Fruit fly (Drosophila melanogaster) whole organism, pupa: Measurements from ENCODE around the gene kon.
A peak's percentile ranks its signal among the peaks of the same experiment; 100 is the strongest.

ENCODE experiments used
- CG10348 ChIP-seq: fragments of 200-800 bp; sonication (Bioruptor generic); IDR thresholded peaks from 2 replicates; pipeline ENCODE4 v1.3.6; 2022; ENCODE audit warnings: missing biosample characterization, missing genetic modification characterization
- CG12605 ChIP-seq: fragments of 200-800 bp; sonication (Bioruptor generic); IDR thresholded peaks from 2 replicates; pipeline ENCODE4 v1.3.6; 2022; ENCODE audit warnings: missing biosample characterization, missing genetic modification characterization
- CG13204 ChIP-seq: fragments of 200-800 bp; sonication (Bioruptor generic); optimal IDR thresholded peaks from 2 replicates; lab custom pipeline; 2018; ENCODE audit warnings: missing biosample characterization, mild to moderate bottlenecking, missing genetic modification characterization, moderate library complexity
- CG14655 ChIP-seq: fragments of 200-800 bp; sonication (Bioruptor generic); optimal IDR thresholded peaks from 3 replicates; lab custom pipeline; 2017; ENCODE audit warnings: mild to moderate bottlenecking, missing biosample characterization, missing genetic modification reagents, missing genetic modification characterization
- CG15710 ChIP-seq: fragments of 200-800 bp; sonication (Bioruptor generic); optimal IDR thresholded peaks from 2 replicates; lab custom pipeline; 2018; ENCODE audit warnings: missing biosample characterization, mild to moderate bottlenecking, missing genetic modification characterization, moderate library complexity
- CG17806 ChIP-seq: fragments of 200-800 bp; sonication (Bioruptor generic); optimal IDR thresholded peaks from 2 replicates; lab custom pipeline; 2018; ENCODE audit warnings: missing biosample characterization, mild to moderate bottlenecking, missing genetic modification characterization, moderate library complexity
- CG32121 ChIP-seq: fragments of 200-800 bp; sonication (Bioruptor generic); IDR thresholded peaks from 2 replicates; pipeline ENCODE4 v1.3.6; 2022; ENCODE audit warnings: missing biosample characterization, missing genetic modification characterization
- CG34367 ChIP-seq: fragments of 200-800 bp; sonication (Bioruptor generic); optimal IDR thresholded peaks from 2 replicates; lab custom pipeline; 2018; ENCODE audit warnings: missing biosample characterization, mild to moderate bottlenecking, missing genetic modification characterization
- CG4496 ChIP-seq: fragments of 200-800 bp; sonication (Bioruptor generic); IDR thresholded peaks from 3 replicates; pipeline ENCODE4 v1.3.6; 2022; ENCODE audit warnings: missing biosample characterization, missing genetic modification characterization
- CG8159 ChIP-seq: fragments of 200-800 bp; sonication (Bioruptor generic); optimal IDR thresholded peaks from 3 replicates; lab custom pipeline; 2018; ENCODE audit warnings: missing biosample characterization, mild to moderate bottlenecking, missing genetic modification characterization, moderate library complexity
- CG8301 ChIP-seq: fragments of 200-800 bp; sonication (Bioruptor generic); optimal IDR thresholded peaks from 2 replicates; lab custom pipeline; 2018; ENCODE audit warnings: missing biosample characterization, mild to moderate bottlenecking, missing genetic modification characterization
- CG9948 ChIP-seq: fragments of 200-800 bp; sonication (Bioruptor generic); optimal IDR thresholded peaks from 2 replicates; lab custom pipeline; 2018; ENCODE audit warnings: missing biosample characterization, mild to moderate bottlenecking, missing genetic modification characterization, moderate library complexity
- D1 ChIP-seq: fragments of 200-800 bp; sonication (Bioruptor generic); optimal IDR thresholded peaks from 2 replicates; lab custom pipeline; 2018; ENCODE audit warnings: missing biosample characterization, mild to moderate bottlenecking, missing genetic modification characterization, moderate library complexity
- EcR ChIP-seq: fragments of 200-800 bp; sonication (Bioruptor generic); optimal IDR thresholded peaks from 3 replicates; lab custom pipeline; 2019; ENCODE audit warnings: missing biosample characterization, missing genetic modification characterization, mild to moderate bottlenecking, moderate library complexity, missing genetic modification reagents
- Ets98B ChIP-seq: fragments of 200-800 bp; sonication (Bioruptor generic); IDR thresholded peaks from 2 replicates; pipeline ENCODE4 v1.3.6; 2022; ENCODE audit warnings: missing biosample characterization, missing genetic modification characterization
- Pif1A ChIP-seq: fragments of 200-800 bp; sonication (Bioruptor generic); optimal IDR thresholded peaks from 3 replicates; lab custom pipeline; 2016; ENCODE audit warnings: missing biosample characterization, missing genetic modification characterization
- Pif1B ChIP-seq: fragments of 200-800 bp; sonication (Bioruptor generic); optimal IDR thresholded peaks from 3 replicates; lab custom pipeline; 2016; ENCODE audit warnings: missing biosample characterization, missing genetic modification characterization
- Snoo ChIP-seq: fragments of 200-800 bp; sonication (Bioruptor generic); optimal IDR thresholded peaks from 3 replicates; lab custom pipeline; 2017; ENCODE audit warnings: missing biosample characterization, mild to moderate bottlenecking, missing genetic modification characterization, inconsistent platforms
- fd96Ca ChIP-seq: fragments of 200-800 bp; sonication (Bioruptor generic); IDR thresholded peaks from 3 replicates; pipeline ENCODE4 v1.3.6; 2022; ENCODE audit warnings: missing biosample characterization, missing genetic modification characterization
- gl ChIP-seq: fragments of 200-800 bp; sonication (Bioruptor generic); optimal IDR thresholded peaks from 2 replicates; lab custom pipeline; 2018; ENCODE audit warnings: missing biosample characterization, mild to moderate bottlenecking, missing genetic modification characterization
- rn ChIP-seq: fragments of 200-800 bp; sonication (Bioruptor generic); IDR thresholded peaks from 2 replicates; pipeline ENCODE4 v1.3.6; 2022; ENCODE audit warnings: missing biosample characterization, missing genetic modification characterization

The kon gene

DNA sequence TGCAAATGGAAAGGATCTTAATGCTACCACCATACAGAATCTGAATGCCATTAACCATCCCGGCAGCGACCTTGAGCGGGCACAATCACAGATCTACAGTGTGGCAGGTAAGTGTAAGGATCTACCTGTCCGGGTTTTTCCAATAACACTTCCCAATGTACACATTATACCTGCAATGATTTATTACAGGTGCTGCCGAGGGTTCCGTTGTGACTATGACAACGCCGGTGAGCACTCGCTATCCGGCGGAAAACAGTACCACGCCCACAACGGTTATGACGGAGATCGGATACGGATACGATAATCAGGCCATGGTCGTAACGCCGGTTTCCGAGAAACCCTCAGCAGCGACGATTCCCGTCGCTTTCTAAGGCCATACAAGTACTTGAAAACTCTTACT is 16.9 kb downstream of the kon start:
- TF ChIP-seq EcR (GFP tag; lab: Kevin White, UChicago) (no peak), CG32121 (no peak), rn (GFP tag; lab: Robert Waterston, UW) (no peak), Snoo (tag; lab: Kevin White, UChicago) (no peak), CG8159 (tag; lab: Kevin White, UChicago) (no peak), CG15710 (tag; lab: Kevin White, UChicago) (no peak), CG17806 (tag; lab: Kevin White, UChicago) (no peak), Pif1B (no peak), CG10348 (no peak), CG14655 (GFP tag; lab: Kevin White, UChicago) (no peak), CG9948 (tag; lab: Kevin White, UChicago) (no peak), D1 (tag; lab: Kevin White, UChicago) (no peak), CG8301 (tag; lab: Kevin White, UChicago) (no peak), CG12605 (no peak)

DNA sequence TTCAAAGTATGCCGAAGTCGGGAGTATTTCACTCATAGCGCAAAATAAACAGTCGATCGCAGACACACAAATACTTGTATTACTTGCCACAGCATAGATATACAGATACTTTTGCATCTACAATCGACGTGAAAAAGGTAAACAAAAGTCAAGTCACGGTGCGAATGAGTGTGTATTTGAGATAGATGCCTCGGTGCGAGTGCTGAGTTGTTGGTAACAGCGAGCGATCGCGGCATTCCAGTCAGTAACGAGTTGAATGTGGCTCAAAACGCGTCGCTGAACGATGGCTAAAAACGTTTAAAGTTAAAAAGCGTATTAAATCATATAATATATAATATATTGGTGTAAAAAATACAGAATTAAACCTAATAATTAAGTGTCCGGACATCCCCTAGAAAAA is 18.6 kb downstream of the kon start, which contains the start of gene grnd:
Gene grnd, plus strand, starts transcription at position 207 of the 400 bp plus-strand sequence.
- TF ChIP-seq Pif1B (peak; percentile 24), D1 (tag; lab: Kevin White, UChicago) (no peak), Ets98B (GFP tag; lab: Robert Waterston, UW) (peak; percentile 5; the same call in 1 of the 2 replicates), EcR (GFP tag; lab: Kevin White, UChicago) (peak; percentile 24)

DNA sequence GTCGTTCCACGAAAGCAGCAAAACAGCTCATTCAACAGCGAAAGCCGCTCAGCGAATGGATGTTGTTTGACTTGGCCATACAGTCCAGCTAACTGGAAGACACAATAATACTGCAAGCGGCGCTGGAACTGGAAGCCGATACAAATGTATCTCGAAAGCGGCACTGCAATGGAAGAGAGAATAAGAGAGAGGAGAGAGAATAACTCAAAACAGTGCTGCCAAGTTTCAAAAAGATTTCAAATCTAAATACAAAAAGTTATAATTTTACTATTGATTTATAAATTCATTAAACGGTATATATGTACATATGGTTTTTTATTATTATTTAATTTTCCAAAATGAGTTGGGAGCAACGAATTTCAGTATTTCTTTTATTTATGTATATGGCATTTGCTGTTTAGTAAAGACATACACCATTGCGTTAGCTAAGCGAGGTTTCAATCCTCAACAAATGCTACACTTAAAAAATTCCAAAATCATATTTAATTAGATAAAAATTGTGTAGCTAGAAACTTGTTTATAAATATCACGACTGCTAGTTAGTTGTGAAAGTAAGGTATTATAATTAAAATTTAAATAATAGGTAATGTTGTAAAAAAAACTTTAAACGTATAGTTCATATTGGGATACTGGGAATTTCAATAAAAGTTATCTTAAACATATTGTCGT is 19.3 kb downstream of the kon start, which contains the start of gene CG10283:
Gene CG10283, minus strand, starts transcription at position 132 of the 669 bp plus-strand sequence.
- TF ChIP-seq EcR (GFP tag; lab: Kevin White, UChicago) (peak; percentile 16), CG9948 (tag; lab: Kevin White, UChicago) (peak; percentile 6), CG13204 (GFP tag; lab: Kevin White, UChicago) (peak; percentile 39), gl (tag; lab: Kevin White, UChicago) (no peak), CG17806 (tag; lab: Kevin White, UChicago) (peak; percentile 34), CG12605 (0 out of 2 replicates have a peak, but pooled peaks have one; percentile 17), CG14655 (GFP tag; lab: Kevin White, UChicago) (no peak), rn (GFP tag; lab: Robert Waterston, UW) (no peak), CG4496 (GFP tag; lab: Robert Waterston, UW) (no peak), Ets98B (GFP tag; lab: Robert Waterston, UW) (peak; percentile 28; the same call in 1 of the 2 replicates), D1 (tag; lab: Kevin White, UChicago) (no peak), CG32121 (no peak), CG10348 (no peak), CG8301 (tag; lab: Kevin White, UChicago) (peak; percentile 18), fd96Ca (GFP tag; lab: Robert Waterston, UW) (no peak), CG34367 (tag; lab: Kevin White, UChicago) (peak; percentile 5), Pif1A (GFP tag; lab: Kevin White, UChicago) (no peak), Snoo (tag; lab: Kevin White, UChicago) (no peak), CG15710 (tag; lab: Kevin White, UChicago) (peak; percentile 29), Pif1B (peak; percentile 41), CG8159 (tag; lab: Kevin White, UChicago) (peak; percentile 49)

DNA sequence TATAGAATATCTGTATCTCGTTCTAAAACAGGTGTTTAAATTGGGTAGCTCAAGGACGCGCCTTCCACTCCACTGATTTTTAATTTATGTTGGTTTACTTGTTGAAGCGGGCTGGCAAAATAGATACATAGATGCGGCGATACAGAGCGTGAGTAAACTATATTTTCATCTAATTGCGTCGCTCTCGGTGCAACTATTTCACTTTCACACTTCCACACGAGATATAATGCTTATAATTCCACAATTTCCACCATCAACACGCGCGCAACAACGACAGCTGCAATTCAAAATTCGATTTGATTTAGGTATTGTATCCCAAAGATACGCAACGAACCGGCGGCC is 19.8 kb downstream of the kon start:
- TF ChIP-seq EcR (GFP tag; lab: Kevin White, UChicago) (no peak), CG8301 (tag; lab: Kevin White, UChicago) (no peak), Ets98B (GFP tag; lab: Robert Waterston, UW) (no peak)

DNA sequence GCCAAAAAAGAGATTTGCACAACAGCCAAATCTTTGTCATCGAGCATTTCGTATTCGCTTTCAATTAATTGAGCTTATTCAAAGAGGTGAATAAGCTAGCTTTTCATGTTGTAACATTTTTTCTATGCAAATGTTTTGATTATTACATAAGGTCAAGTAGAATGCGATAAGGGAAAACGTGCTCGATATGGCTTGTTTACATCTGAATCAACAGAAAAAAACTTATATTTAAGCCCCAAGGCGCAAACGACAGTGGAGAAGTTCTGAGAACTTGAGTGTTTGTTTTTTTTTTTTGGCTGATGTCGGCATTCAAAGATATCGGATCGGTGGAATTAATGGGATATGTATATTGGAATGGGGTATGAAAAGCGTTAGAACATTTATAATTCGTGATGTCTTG is 20.8 kb downstream of the kon start:
- TF ChIP-seq CG4496 (GFP tag; lab: Robert Waterston, UW): no peak
- TF ChIP-seq CG14655 (GFP tag; lab: Kevin White, UChicago): no peak
- no peak for TF ChIP-seq fd96Ca (GFP tag; lab: Robert Waterston, UW)

DNA sequence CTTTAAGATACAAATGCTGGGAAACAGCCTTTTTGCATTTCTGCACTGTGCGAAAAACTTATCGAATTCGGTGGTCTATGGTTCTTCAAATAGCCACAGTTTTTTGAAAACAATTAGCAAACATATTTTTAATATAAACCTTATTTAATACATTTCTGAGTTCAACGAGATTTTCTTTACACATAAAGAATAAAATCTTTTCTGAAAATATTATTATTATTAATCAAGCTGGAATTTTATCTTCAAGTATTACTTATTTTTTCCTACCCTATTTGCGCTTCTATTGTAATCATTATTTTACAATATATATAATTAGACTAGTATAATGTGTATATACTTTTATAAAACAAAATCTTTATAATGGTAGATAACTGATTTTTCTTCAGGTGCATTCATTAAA is 21.6 kb downstream of the kon start:
- TF ChIP-seq EcR (GFP tag; lab: Kevin White, UChicago) (no peak), CG8301 (tag; lab: Kevin White, UChicago) (peak; percentile 59), CG17806 (tag; lab: Kevin White, UChicago) (peak; percentile 77), CG12605 (0 out of 2 replicates have a peak, but pooled peaks have one; percentile 19), CG34367 (tag; lab: Kevin White, UChicago) (peak; percentile 57), D1 (tag; lab: Kevin White, UChicago) (peak; percentile 74), CG14655 (GFP tag; lab: Kevin White, UChicago) (peak; percentile 83), CG15710 (tag; lab: Kevin White, UChicago) (peak; percentile 71), Ets98B (GFP tag; lab: Robert Waterston, UW) (0 out of 2 replicates have a peak, but pooled peaks have one; percentile 28), rn (GFP tag; lab: Robert Waterston, UW) (no peak), CG13204 (GFP tag; lab: Kevin White, UChicago) (no peak), gl (tag; lab: Kevin White, UChicago) (no peak), Pif1B (peak; percentile 31), CG4496 (GFP tag; lab: Robert Waterston, UW) (0 out of 3 replicates have a peak, but pooled peaks have one; percentile 24), Pif1A (GFP tag; lab: Kevin White, UChicago) (peak; percentile 49), CG8159 (tag; lab: Kevin White, UChicago) (peak; percentile 84), CG9948 (tag; lab: Kevin White, UChicago) (peak; percentile 87), CG32121 (peak; percentile 18; the same call in 1 of the 2 replicates)
